Fruit fly (Drosophila melanogaster): ENCODE results near the gene Eaf6.

Eaf6 gene

DNA sequence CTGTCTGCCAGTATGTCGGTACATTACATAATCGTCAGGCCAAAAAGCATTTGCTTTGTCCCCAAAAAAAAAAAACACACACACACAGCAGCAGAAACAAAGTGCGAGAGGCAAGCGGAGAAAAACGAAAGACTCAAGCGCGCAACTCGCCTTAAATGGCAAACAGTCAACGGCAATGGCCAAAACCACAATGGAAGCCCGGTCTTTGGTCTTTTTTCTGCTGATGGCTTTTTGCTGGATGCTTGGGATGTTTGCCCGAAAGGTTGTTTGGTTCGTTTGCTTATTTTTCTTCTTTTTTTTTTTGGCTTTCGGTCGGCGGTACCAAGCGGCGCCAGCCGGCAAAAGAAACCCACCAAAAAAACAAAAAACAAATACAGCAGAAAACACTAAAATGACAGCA is 37.0 kb downstream of the Eaf6 start:
- TF ChIP-seq noc (tag; optimal IDR thresholded peaks at IDR 0.05), result no peak

DNA sequence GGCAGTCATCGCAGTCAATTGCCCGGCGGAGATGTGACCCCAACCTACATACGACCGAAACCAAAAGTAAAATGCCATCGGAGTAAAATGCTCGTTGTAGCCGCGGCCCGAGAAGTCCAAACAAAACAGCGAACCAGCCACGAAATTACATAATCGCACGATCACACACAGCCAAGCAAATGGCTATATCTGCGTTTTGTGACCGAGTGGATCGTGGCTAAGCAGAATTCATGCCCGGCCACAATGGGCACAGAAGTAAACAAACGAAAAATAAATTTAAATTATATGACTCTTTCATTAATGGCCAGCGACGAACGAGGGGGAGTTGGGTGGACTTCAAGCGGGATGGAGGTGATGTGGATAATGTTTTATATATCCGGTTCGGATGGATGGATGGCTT is 38.4 kb downstream of the Eaf6 start:
- no peak for TF ChIP-seq noc (tag; optimal IDR thresholded peaks at IDR 0.05)

DNA sequence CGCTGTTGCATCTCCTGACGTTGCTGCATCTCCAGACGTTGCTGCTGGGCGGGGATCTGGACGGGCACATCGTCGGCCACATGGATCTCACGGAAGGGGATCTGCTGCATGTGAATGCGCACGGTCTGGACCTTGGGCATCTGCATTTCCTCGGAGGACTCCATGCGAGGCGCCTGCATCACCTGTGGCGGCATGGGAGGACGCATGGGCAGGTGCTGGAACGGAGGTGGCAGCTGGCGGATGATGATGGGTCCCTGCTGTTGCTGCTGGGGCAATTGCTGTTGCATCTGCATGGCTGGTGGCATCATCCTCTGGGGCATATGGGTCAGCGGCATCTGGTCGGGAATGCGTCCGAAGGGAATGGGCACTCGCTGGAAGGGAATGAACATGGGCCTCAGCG is 39.7 kb downstream of the Eaf6 start:
- TF ChIP-seq noc (tag; optimal IDR thresholded peaks at IDR 0.05), result no peak

DNA sequence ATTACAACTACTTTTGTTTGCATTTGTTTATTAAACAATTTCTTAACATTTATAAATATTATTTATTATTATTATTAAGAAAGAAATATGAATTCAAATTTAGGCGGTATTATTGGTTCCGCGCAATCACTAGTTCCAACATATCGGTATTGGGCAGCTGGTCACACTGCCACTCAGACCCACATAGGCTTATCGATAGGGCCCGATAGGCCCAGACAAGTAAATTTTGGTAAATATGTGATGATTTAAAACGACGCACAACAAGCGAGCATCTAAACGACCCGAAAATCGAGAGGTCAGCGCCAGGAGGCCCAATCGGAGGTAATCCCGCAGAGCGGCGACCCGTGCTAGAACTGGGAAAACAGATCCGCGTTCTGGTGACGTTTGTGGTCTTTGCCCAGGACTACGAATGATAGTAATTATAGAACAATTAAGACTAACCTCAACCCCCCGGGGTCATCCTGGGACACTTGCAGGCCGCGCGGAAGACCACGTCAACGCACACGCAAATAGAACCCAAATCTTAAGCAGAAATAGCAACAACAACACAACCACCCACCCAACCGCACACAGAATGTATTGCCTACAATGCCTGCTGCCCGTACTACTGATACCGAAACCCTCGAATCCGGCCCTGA is 42.9 kb downstream of the Eaf6 start, which contains the start of gene bc10:
bc10 (plus strand) TSS at position 181 of the 638 bp plus-strand sequence.
- TF ChIP-seq noc (tag; optimal IDR thresholded peaks at IDR 0.05), result no peak

DNA sequence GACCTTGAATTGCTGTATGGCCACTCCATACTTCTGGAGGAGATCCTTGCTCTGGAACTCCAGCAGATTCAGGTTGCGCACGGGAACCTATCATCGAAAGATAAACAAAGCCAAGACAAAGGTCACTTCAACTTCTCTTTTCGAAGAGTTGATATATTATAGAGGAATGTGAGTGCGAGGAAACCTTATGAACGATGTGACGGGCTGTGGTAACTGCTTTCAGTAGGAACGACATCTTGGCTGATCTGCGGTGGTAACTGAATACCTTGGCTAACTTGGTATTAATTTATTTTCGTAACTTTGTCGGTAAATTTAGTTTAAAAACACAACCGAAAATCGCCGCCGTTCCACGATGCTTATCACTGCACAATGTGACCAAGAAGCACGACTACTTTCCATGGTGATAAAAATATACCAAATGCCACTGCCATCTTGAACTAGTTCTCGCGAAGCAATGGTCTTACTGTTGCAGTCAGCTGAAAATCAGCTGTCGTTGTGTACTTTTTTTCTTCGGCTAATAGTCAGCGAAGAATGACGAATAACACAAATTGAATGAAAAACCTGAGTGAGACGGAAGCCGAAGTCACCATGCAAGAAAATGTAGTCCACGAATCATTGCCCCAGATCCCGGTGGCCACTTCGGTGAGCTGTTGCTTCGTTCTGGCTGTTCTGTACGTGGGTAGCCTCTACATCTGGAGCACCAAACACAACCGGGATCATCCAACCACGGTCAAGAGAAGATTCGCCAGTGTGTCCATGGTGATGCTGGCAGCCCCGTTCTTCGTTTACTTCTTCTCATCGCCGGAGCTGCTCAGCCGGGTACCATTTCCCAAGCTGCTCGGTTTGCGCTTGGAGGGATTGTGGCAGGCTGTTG is 44.6 kb downstream of the Eaf6 start, which contains the start of the genes ScsbetaG and Sras:
ScsbetaG (minus strand) TSS at position 383 of the 874 bp plus-strand sequence.
Sras (plus strand) TSS at position 466 of the 874 bp plus-strand sequence.
- TF ChIP-seq noc (tag; optimal IDR thresholded peaks at IDR 0.05), result no peak

DNA sequence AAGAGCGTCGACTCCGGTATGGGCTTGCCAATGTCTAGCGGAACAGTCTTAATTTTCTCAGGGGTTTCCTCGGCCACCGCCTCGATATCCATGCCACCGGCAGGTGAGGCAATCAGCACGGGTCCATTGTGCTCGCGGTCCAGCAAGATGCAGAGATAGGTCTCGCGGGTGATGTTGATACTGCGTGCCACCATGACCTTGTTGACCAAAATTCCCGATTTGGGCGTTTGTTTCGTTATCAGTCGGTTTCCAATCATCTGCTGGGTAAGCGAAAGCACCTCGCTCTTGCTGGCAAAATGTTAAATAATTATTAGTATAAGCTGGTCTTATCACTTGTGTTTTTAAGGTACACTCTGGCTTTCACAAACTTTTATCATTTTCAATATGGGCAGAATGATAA is 45.5 kb downstream of the Eaf6 start:
- TF ChIP-seq noc (tag; optimal IDR thresholded peaks at IDR 0.05), result no peak

DNA sequence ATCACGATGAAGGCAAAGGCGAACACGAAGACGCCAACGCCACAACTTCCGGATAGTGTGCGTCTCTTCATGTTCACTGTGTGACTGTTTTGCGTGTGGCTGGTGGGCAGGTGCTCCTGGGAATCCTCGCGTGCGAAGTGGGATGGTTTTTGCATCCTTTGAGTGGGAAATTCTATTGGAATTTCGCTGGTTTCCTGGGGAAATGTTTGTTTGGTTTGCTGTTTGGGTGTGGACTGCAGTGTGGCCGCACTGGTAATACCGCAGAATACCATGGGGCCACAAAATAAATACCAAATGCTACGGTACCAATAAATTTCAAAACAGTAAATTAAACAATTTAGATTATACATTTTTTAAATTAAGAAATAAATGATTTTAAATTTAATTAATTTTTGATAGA is 46.8 kb downstream of the Eaf6 start, which contains the start of gene sinu:
sinu (minus strand) TSS at position 258 of the 400 bp plus-strand sequence.
- no peak for TF ChIP-seq noc (tag; optimal IDR thresholded peaks at IDR 0.05)
